Fruit fly (Drosophila melanogaster) whole organism, embryonic: ENCODE measurements around the gene tbrd-1.

Experiments
- Adf1 ChIP-seq: fragments of 200-800 bp; sonication (Bioruptor generic); IDR thresholded peaks from 2 replicates; pipeline ENCODE4 v1.3.6; 2022; ENCODE audit warnings: missing biosample characterization, missing genetic modification characterization
- CG1024 ChIP-seq: fragments of 200-800 bp; sonication (Bioruptor generic); IDR thresholded peaks from 2 replicates; pipeline ENCODE4 v1.3.6; 2022; ENCODE audit warnings: missing biosample characterization, missing genetic modification characterization
- CG11504 ChIP-seq: fragments of 200-800 bp; sonication (Bioruptor generic); optimal IDR thresholded peaks from 3 replicates; lab custom pipeline; 2019; ENCODE audit warnings: missing biosample characterization, mild to moderate bottlenecking, missing genetic modification characterization, moderate library complexity
- CG13775 ChIP-seq: fragments of 200-800 bp; sonication (Bioruptor generic); optimal IDR thresholded peaks from 3 replicates; lab custom pipeline; 2017; ENCODE audit warnings: missing biosample characterization, mild to moderate bottlenecking, missing genetic modification characterization
- CG14710 ChIP-seq: fragments of 200-800 bp; sonication (Bioruptor generic); optimal IDR thresholded peaks from 3 replicates; lab custom pipeline; 2019; ENCODE audit warnings: missing biosample characterization, mild to moderate bottlenecking, missing genetic modification characterization, moderate library complexity
- CG17328 ChIP-seq: fragments of 200-800 bp; sonication (Bioruptor generic); IDR thresholded peaks from 2 replicates; pipeline ENCODE4 v1.3.6; 2022; ENCODE audit warnings: missing biosample characterization, missing genetic modification characterization
- CG2120 ChIP-seq: fragments of 200-800 bp; sonication (Bioruptor generic); optimal IDR thresholded peaks from 3 replicates; lab custom pipeline; 2016; ENCODE audit warnings: missing biosample characterization, missing genetic modification characterization
- CG31365 ChIP-seq: fragments of 200-800 bp; sonication (Bioruptor generic); optimal IDR thresholded peaks from 2 replicates; lab custom pipeline; 2018; ENCODE audit warnings: missing biosample characterization, mild to moderate bottlenecking, missing genetic modification characterization
- CG31441 ChIP-seq: fragments of 200-800 bp; sonication (Bioruptor generic); IDR thresholded peaks from 2 replicates; pipeline ENCODE4 v1.3.6; 2022; ENCODE audit warnings: missing biosample characterization, missing genetic modification characterization
- CG4360 ChIP-seq: fragments of 200-800 bp; sonication (Bioruptor generic); IDR thresholded peaks from 2 replicates; pipeline ENCODE4 v1.3.6; 2022; ENCODE audit warnings: missing biosample characterization, missing genetic modification characterization
- CG4854 ChIP-seq: fragments of 200-800 bp; sonication (Bioruptor generic); optimal IDR thresholded peaks from 2 replicates; lab custom pipeline; 2016; ENCODE audit warnings: missing biosample characterization, missing genetic modification characterization, inconsistent platforms
- CG6175 ChIP-seq: fragments of 200-800 bp; sonication (Bioruptor generic); IDR thresholded peaks from 3 replicates; pipeline ENCODE4 v1.3.6; 2022; ENCODE audit warnings: missing biosample characterization, missing genetic modification characterization
- CG6272 ChIP-seq: fragments of 200-800 bp; sonication (Bioruptor generic); IDR thresholded peaks from 2 replicates; pipeline ENCODE4 v1.3.6; 2022; ENCODE audit warnings: missing biosample characterization, missing genetic modification characterization
- CG6689 ChIP-seq: fragments of 200-800 bp; sonication (Bioruptor generic); IDR thresholded peaks from 2 replicates; pipeline ENCODE4 v1.3.6; 2022; ENCODE audit warnings: missing biosample characterization, missing genetic modification characterization
- CG6765 ChIP-seq: fragments of 200-800 bp; sonication (Bioruptor generic); optimal IDR thresholded peaks from 3 replicates; lab custom pipeline; 2017; ENCODE audit warnings: missing biosample characterization, mild to moderate bottlenecking, missing genetic modification characterization
- CG7556 ChIP-seq: fragments of 200-800 bp; sonication (Bioruptor generic); optimal IDR thresholded peaks from 2 replicates; lab custom pipeline; 2017; ENCODE audit warnings: missing biosample characterization, mild to moderate bottlenecking, missing genetic modification characterization
- CG8290 ChIP-seq, 3 experiments: fragments of 200-800 bp; sonication (Bioruptor generic); optimal IDR thresholded peaks; 2 replicates each; lab custom pipeline; 2016 to 2019; ENCODE audit warnings: missing biosample characterization in 3 of 3, missing genetic modification characterization in 3 of 3, mild to moderate bottlenecking in 2 of 3, moderate library complexity in 1 of 3
- CG9817 ChIP-seq: fragments of 200-800 bp; sonication (Bioruptor generic); optimal IDR thresholded peaks from 2 replicates; lab custom pipeline; 2018; ENCODE audit warnings: missing biosample characterization, mild to moderate bottlenecking, missing genetic modification characterization, moderate library complexity
- Dek ChIP-seq: fragments of 200-800 bp; sonication (Bioruptor generic); optimal IDR thresholded peaks from 3 replicates; lab custom pipeline; 2019; ENCODE audit warnings: missing biosample characterization, mild to moderate bottlenecking, missing genetic modification characterization, moderate library complexity
- Dll ChIP-seq: fragments of 200-800 bp; sonication (Bioruptor generic); IDR thresholded peaks from 4 replicates; pipeline ENCODE4 v1.3.6; 2022; ENCODE audit warnings: missing biosample characterization, missing genetic modification characterization; ENCODE audit not compliant: partially characterized antibody
- Doc3 ChIP-seq: fragments of 200-800 bp; sonication (Bioruptor generic); IDR thresholded peaks from 3 replicates; pipeline ENCODE4 v1.3.6; 2022; ENCODE audit warnings: missing biosample characterization, missing genetic modification characterization; ENCODE audit not compliant: partially characterized antibody
- Fer3 ChIP-seq: fragments of 200-800 bp; sonication (Bioruptor generic); optimal IDR thresholded peaks from 2 replicates; lab custom pipeline; 2018; ENCODE audit warnings: missing biosample characterization, mild to moderate bottlenecking, missing genetic modification characterization, moderate library complexity
- H2.0 ChIP-seq: fragments of 200-800 bp; sonication (Bioruptor generic); IDR thresholded peaks from 2 replicates; pipeline ENCODE4 v1.3.6; 2022; ENCODE audit warnings: missing biosample characterization, missing genetic modification characterization
- HLH4C ChIP-seq: fragments of 200-800 bp; sonication (Bioruptor generic); IDR thresholded peaks from 3 replicates; pipeline ENCODE4 v1.3.6; 2022; ENCODE audit warnings: missing biosample characterization, missing genetic modification characterization; ENCODE audit not compliant: partially characterized antibody
- NC2β ChIP-seq: fragments of 200-800 bp; sonication (Bioruptor generic); optimal IDR thresholded peaks from 2 replicates; lab custom pipeline; 2016; ENCODE audit warnings: missing biosample characterization, missing genetic modification characterization
- Nf-YA ChIP-seq: fragments of 200-800 bp; sonication (Bioruptor generic); IDR thresholded peaks from 2 replicates; pipeline ENCODE4 v1.3.6; 2022; ENCODE audit warnings: missing biosample characterization, missing genetic modification characterization
- NfI ChIP-seq: fragments of 200-800 bp; sonication (Bioruptor generic); optimal IDR thresholded peaks from 3 replicates; lab custom pipeline; 2018; ENCODE audit warnings: missing biosample characterization, mild to moderate bottlenecking, missing genetic modification characterization, moderate library complexity
- Ssrp ChIP-seq: fragments of 200-800 bp; sonication (Bioruptor generic); optimal IDR thresholded peaks from 2 replicates; lab custom pipeline; 2018; ENCODE audit warnings: missing biosample characterization, mild to moderate bottlenecking, missing genetic modification characterization, moderate library complexity
- Vsx1 ChIP-seq: fragments of 200-800 bp; sonication (Bioruptor generic); optimal IDR thresholded peaks from 2 replicates; lab custom pipeline; 2017; ENCODE audit warnings: missing biosample characterization, mild to moderate bottlenecking, missing genetic modification characterization, missing genetic modification reagents
- Xbp1 ChIP-seq: fragments of 200-800 bp; sonication (Bioruptor generic); optimal IDR thresholded peaks from 3 replicates; lab custom pipeline; 2016; ENCODE audit warnings: missing biosample characterization, mild to moderate bottlenecking, missing genetic modification characterization
- ab ChIP-seq: fragments of 200-800 bp; sonication (Bioruptor generic); optimal IDR thresholded peaks from 2 replicates; lab custom pipeline; 2016; ENCODE audit warnings: missing biosample characterization, missing genetic modification characterization
- bsh ChIP-seq, 2 experiments: fragments of 200-800 bp; sonication (Bioruptor generic); optimal IDR thresholded peaks; 2 replicates each; lab custom pipeline; 2017 to 2018; ENCODE audit warnings: mild to moderate bottlenecking in 2 of 2, missing biosample characterization in 2 of 2, missing genetic modification characterization in 2 of 2, moderate library complexity in 1 of 2
- cwo ChIP-seq: fragments of 200-800 bp; sonication (Bioruptor generic); optimal IDR thresholded peaks from 3 replicates; lab custom pipeline; 2017; ENCODE audit warnings: missing biosample characterization, missing genetic modification characterization, mild to moderate bottlenecking, moderate library complexity, missing genetic modification reagents
- dati ChIP-seq: fragments of 200-800 bp; sonication (Bioruptor generic); IDR thresholded peaks from 2 replicates; pipeline ENCODE4 v1.3.6; 2022; ENCODE audit warnings: missing biosample characterization, missing genetic modification characterization
- dysf ChIP-seq: fragments of 200-800 bp; sonication (Bioruptor generic); IDR thresholded peaks from 3 replicates; pipeline ENCODE4 v1.3.6; 2022; ENCODE audit warnings: missing biosample characterization, missing genetic modification characterization
- grn ChIP-seq: fragments of 200-800 bp; sonication (Bioruptor generic); optimal IDR thresholded peaks from 3 replicates; lab custom pipeline; 2017; ENCODE audit warnings: missing biosample characterization, missing genetic modification characterization
- ken ChIP-seq: fragments of 200-800 bp; sonication (Bioruptor generic); IDR thresholded peaks from 3 replicates; pipeline ENCODE4 v1.3.6; 2022; ENCODE audit warnings: missing biosample characterization, missing genetic modification characterization
- lab ChIP-seq: fragments of 200-800 bp; sonication (Bioruptor generic); optimal IDR thresholded peaks from 3 replicates; lab custom pipeline; 2017; ENCODE audit warnings: missing biosample characterization, missing genetic modification characterization, mild to moderate bottlenecking, moderate library complexity, missing genetic modification reagents
- mirr ChIP-seq: fragments of 200-800 bp; sonication (Bioruptor generic); optimal IDR thresholded peaks from 3 replicates; lab custom pipeline; 2018; ENCODE audit warnings: missing biosample characterization, mild to moderate bottlenecking, missing genetic modification characterization
- nerfin-1 ChIP-seq: fragments of 200-800 bp; sonication (Bioruptor generic); optimal IDR thresholded peaks from 3 replicates; lab custom pipeline; 2019; ENCODE audit warnings: missing biosample characterization, mild to moderate bottlenecking, missing genetic modification characterization, moderate library complexity
- nom ChIP-seq: fragments of 200-800 bp; sonication (Bioruptor generic); optimal IDR thresholded peaks from 2 replicates; lab custom pipeline; 2017; ENCODE audit warnings: missing biosample characterization, missing genetic modification characterization, mild to moderate bottlenecking, moderate library complexity, missing genetic modification reagents
- oc ChIP-seq: fragments of 200-800 bp; sonication (Bioruptor generic); optimal IDR thresholded peaks from 2 replicates; lab custom pipeline; 2018; ENCODE audit warnings: missing biosample characterization, mild to moderate bottlenecking, missing genetic modification characterization, moderate library complexity
- prd ChIP-seq, 3 experiments: fragments of >200 bp in 2 of 3; fragments of 200-800 bp in 1 of 3; sonication (Bioruptor generic) in 1 of 3; optimal IDR thresholded peaks in 2 of 3; IDR thresholded peaks in 1 of 3; 2 replicates in 2 of 3; 3 replicates in 1 of 3; pipeline versions ENCODE4 v1.3.6 to Lab custom; 2017 to 2022; ENCODE audit warnings: missing biosample characterization in 1 of 3, missing genetic modification characterization in 1 of 3
- shn ChIP-seq: fragments of 200-800 bp; sonication (Bioruptor generic); optimal IDR thresholded peaks from 3 replicates; lab custom pipeline; 2016; ENCODE audit warnings: missing biosample characterization, missing genetic modification characterization
- sim ChIP-seq: fragments of 200-800 bp; sonication (Bioruptor generic); IDR thresholded peaks from 2 replicates; pipeline ENCODE4 v1.3.6; 2022; ENCODE audit warnings: missing biosample characterization, missing genetic modification characterization
- sob ChIP-seq: fragments of 200-800 bp; sonication (Bioruptor generic); IDR thresholded peaks from 2 replicates; pipeline ENCODE4 v1.3.6; 2022; ENCODE audit warnings: missing biosample characterization, missing genetic modification characterization
- ssp ChIP-seq: fragments of 200-800 bp; sonication (Bioruptor generic); IDR thresholded peaks from 2 replicates; pipeline ENCODE4 v1.3.6; 2022; ENCODE audit warnings: missing biosample characterization, missing genetic modification characterization
- ttk ChIP-seq: fragments of 200-800 bp; sonication (Bioruptor generic); IDR thresholded peaks from 2 replicates; pipeline ENCODE4 v2.1.2; 2022; ENCODE audit warnings: missing biosample characterization, missing genetic modification characterization
- zfh1 ChIP-seq: fragments of 200-800 bp; sonication (Bioruptor generic); IDR thresholded peaks from 3 replicates; pipeline ENCODE4 v1.3.6; 2022; ENCODE audit warnings: missing biosample characterization, missing genetic modification characterization
- zfh2 ChIP-seq: fragments of 200-800 bp; sonication (Bioruptor generic); optimal IDR thresholded peaks from 2 replicates; lab custom pipeline; 2016; ENCODE audit warnings: missing biosample characterization, missing genetic modification characterization

The tbrd-1 gene

DNA sequence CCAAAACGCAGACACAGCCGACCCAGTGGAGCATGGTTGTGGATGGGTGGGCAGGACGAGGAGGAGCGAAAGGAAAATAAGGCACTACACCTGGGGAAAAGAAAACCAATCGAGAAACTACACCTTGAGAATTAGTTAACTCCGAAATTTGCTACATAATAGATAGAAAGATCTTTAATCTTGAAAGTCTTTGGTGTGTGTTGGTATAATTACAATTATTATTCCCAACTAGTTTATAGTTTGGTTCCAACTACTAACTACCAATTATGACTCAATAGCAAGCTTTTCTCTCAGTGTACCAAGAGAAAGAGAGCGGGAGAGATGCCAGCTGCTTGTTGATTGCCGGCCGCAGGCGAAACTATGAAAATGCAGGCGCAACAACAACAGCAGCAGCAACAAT lies 19.2 kb downstream of the tbrd-1 start (continued):
- no peak for TF ChIP-seq Vsx1
- no peak for TF ChIP-seq lab (GFP tag; lab: Kevin White, UChicago)
- no peak; the same call in 1 of the 2 replicates for TF ChIP-seq CG4360 (GFP tag; lab: Robert Waterston, UW)
- no peak for TF ChIP-seq nerfin-1 (tag; lab: Kevin White, UChicago)
- no peak for TF ChIP-seq CG6272 (GFP tag; lab: Robert Waterston, UW)
- 0 out of 2 replicates have a peak, but pooled peaks have one; percentile 10 for TF ChIP-seq CG6689 (GFP tag; lab: Robert Waterston, UW)
- TF ChIP-seq ttk (GFP tag; lab: Robert Waterston, UW): no peak
- TF ChIP-seq NfI (GFP tag; lab: Kevin White, UChicago): no peak
- 0 out of 2 replicates have a peak, but pooled peaks have one; percentile 12 for TF ChIP-seq CG31441 (GFP tag; lab: Robert Waterston, UW)
- TF ChIP-seq CG8290 (GFP tag; optimal IDR thresholded peaks at IDR 0.05; lab: Kevin White, UChicago): no peak
- TF ChIP-seq CG8290 (tag; optimal IDR thresholded peaks at IDR 0.05; lab: Kevin White, UChicago): no peak
- TF ChIP-seq ab (GFP tag; lab: Kevin White, UChicago): no peak
- TF ChIP-seq CG2120 (GFP tag; lab: Kevin White, UChicago): no peak
- TF ChIP-seq oc (tag; lab: Kevin White, UChicago): no peak
- no peak for TF ChIP-seq CG4854 (GFP tag; lab: Kevin White, UChicago)
- no peak for TF ChIP-seq zfh2 (GFP tag; lab: Kevin White, UChicago)
- TF ChIP-seq CG13775: no peak
- TF ChIP-seq grn (GFP tag; lab: Kevin White, UChicago): no peak
- no peak for TF ChIP-seq Fer3 (tag; lab: Kevin White, UChicago)
- no peak for TF ChIP-seq prd (optimal IDR thresholded peaks at IDR 0.05; lab: Kevin White, UChicago)
- TF ChIP-seq prd (GFP tag; IDR thresholded peaks at IDR 0.05; lab: Robert Waterston, UW): peak; percentile 52; the same call in 2 of the 3 replicates
- no peak for TF ChIP-seq dati (GFP tag; lab: Robert Waterston, UW)
- TF ChIP-seq HLH4C (GFP tag; lab: Robert Waterston, UW): no peak
- TF ChIP-seq Xbp1 (GFP tag; lab: Kevin White, UChicago): no peak
- TF ChIP-seq H2.0 (GFP tag; lab: Robert Waterston, UW): no peak
- no peak for TF ChIP-seq Dll (GFP tag; lab: Robert Waterston, UW)
- no peak for TF ChIP-seq Dek (tag; lab: Kevin White, UChicago)
- no peak for TF ChIP-seq CG7556 (GFP tag; lab: Kevin White, UChicago)
- TF ChIP-seq Adf1 (GFP tag; lab: Robert Waterston, UW): no peak
- TF ChIP-seq CG14710: no peak
- TF ChIP-seq nom (GFP tag; lab: Kevin White, UChicago): no peak
- no peak for TF ChIP-seq Doc3 (GFP tag; lab: Robert Waterston, UW)
- no peak for TF ChIP-seq NC2β (GFP tag; lab: Kevin White, UChicago)
- no peak for TF ChIP-seq sob (GFP tag; lab: Robert Waterston, UW)
- no peak for TF ChIP-seq cwo (GFP tag; lab: Kevin White, UChicago)
- no peak for TF ChIP-seq CG1024 (GFP tag; lab: Robert Waterston, UW)
- TF ChIP-seq CG6175 (GFP tag; lab: Robert Waterston, UW): no peak
- peak; percentile 11 to 45 for TF ChIP-seq bsh (GFP tag; optimal IDR thresholded peaks at IDR 0.05; lab: Kevin White, UChicago)
- TF ChIP-seq shn: no peak
- no peak for TF ChIP-seq mirr
- no peak for TF ChIP-seq ssp
- no peak for TF ChIP-seq sim
- TF ChIP-seq CG11504 (tag; lab: Kevin White, UChicago): peak; percentile 38
- 0 out of 3 replicates have a peak, but pooled peaks have one; percentile 11 for TF ChIP-seq ken
- no peak for TF ChIP-seq Nf-YA (GFP tag; lab: Robert Waterston, UW)
- TF ChIP-seq Ssrp (tag; lab: Kevin White, UChicago): peak; percentile 20
- TF ChIP-seq zfh1 (GFP tag; lab: Robert Waterston, UW): peak; percentile 40; the same call in 1 of the 3 replicates
- no peak for TF ChIP-seq CG9817
- TF ChIP-seq CG6765 (GFP tag; lab: Kevin White, UChicago): no peak
- no peak for TF ChIP-seq CG31365 (tag; lab: Kevin White, UChicago)
- no peak for TF ChIP-seq dysf (GFP tag; lab: Robert Waterston, UW)
- TF ChIP-seq CG17328 (GFP tag; lab: Robert Waterston, UW): no peak
